Fruit fly (Drosophila melanogaster): ENCODE measurements around the gene CG42813.

The CG42813 gene

dm6 chr3R:27194106-27194505 is 34.3 kb downstream of the CG42813 start, which contains the start of gene Ser (continued):
- TF ChIP-seq CG17912 (GFP tag; optimal IDR thresholded peaks at IDR 0.05): no peak
- TF ChIP-seq chm (GFP tag; IDR thresholded peaks at IDR 0.05): no peak; the same call in 1 of the 2 replicates
- no peak for TF ChIP-seq vfl (GFP tag; optimal IDR thresholded peaks at IDR 0.05)
- TF ChIP-seq Elba2 (GFP tag; optimal IDR thresholded peaks at IDR 0.05): no peak
- no peak for TF ChIP-seq CG15514 (GFP tag; optimal IDR thresholded peaks at IDR 0.05)
- no peak for TF ChIP-seq CG15011 (GFP tag; optimal IDR thresholded peaks at IDR 0.05)
- TF ChIP-seq CG8290 (GFP tag; optimal IDR thresholded peaks at IDR 0.05): no peak
- TF ChIP-seq CG8290 (tag; optimal IDR thresholded peaks at IDR 0.05): no peak
- no peak for TF ChIP-seq CG10321 (GFP tag; IDR thresholded peaks at IDR 0.05)
- TF ChIP-seq CG12236 (GFP tag; optimal IDR thresholded peaks at IDR 0.05): no peak
- TF ChIP-seq lbe (GFP tag; optimal IDR thresholded peaks at IDR 0.05): no peak
- no peak for TF ChIP-seq CG10267 (tag; optimal IDR thresholded peaks at IDR 0.05)
- TF ChIP-seq CG18262 (tag; optimal IDR thresholded peaks at IDR 0.05): no peak
- no peak for TF ChIP-seq tna (GFP tag; IDR thresholded peaks at IDR 0.05; ENCODE audit: partially characterized antibody)
- peak; percentile 2 for TF ChIP-seq cg (GFP tag; optimal IDR thresholded peaks at IDR 0.05)
- no peak for TF ChIP-seq gcm (GFP tag; optimal IDR thresholded peaks at IDR 0.05)
- TF ChIP-seq H15 (GFP tag; IDR thresholded peaks at IDR 0.05): no peak
- peak; percentile 96 for TF ChIP-seq CG3163 (GFP tag; optimal IDR thresholded peaks at IDR 0.05)
- no peak for TF ChIP-seq gcm2 (GFP tag; optimal IDR thresholded peaks at IDR 0.05)
- peak; percentile 42 for TF ChIP-seq run (tag; optimal IDR thresholded peaks at IDR 0.05)
- TF ChIP-seq salm (tag; optimal IDR thresholded peaks at IDR 0.05): no peak
- no peak for TF ChIP-seq CG16815 (GFP tag; optimal IDR thresholded peaks at IDR 0.05)
- TF ChIP-seq otp (GFP tag; IDR thresholded peaks at IDR 0.05): no peak
- peak; percentile 2 for TF ChIP-seq CG10431 (GFP tag; optimal IDR thresholded peaks at IDR 0.05)
- TF ChIP-seq pros (GFP tag; optimal IDR thresholded peaks at IDR 0.05): peak; percentile 72
- TF ChIP-seq Stat92E (GFP tag; optimal IDR thresholded peaks at IDR 0.05): no peak
- peak; percentile 48 for TF ChIP-seq yki (optimal IDR thresholded peaks at IDR 0.05)
- TF ChIP-seq Nf-YC (tag; optimal IDR thresholded peaks at IDR 0.05): peak; percentile 93
- no peak for TF ChIP-seq seq (GFP tag; IDR thresholded peaks at IDR 0.05)
- no peak for TF ChIP-seq zf30C (GFP tag; optimal IDR thresholded peaks at IDR 0.05)
- TF ChIP-seq Antp (GFP tag; optimal IDR thresholded peaks at IDR 0.05): no peak
- TF ChIP-seq z (GFP tag; IDR thresholded peaks at IDR 0.05): no peak
- no peak for TF ChIP-seq CG3407 (GFP tag; optimal IDR thresholded peaks at IDR 0.05)
- TF ChIP-seq tap (tag; optimal IDR thresholded peaks at IDR 0.05): no peak
- no peak for TF ChIP-seq pnt (GFP tag; optimal IDR thresholded peaks at IDR 0.05)
- no peak for TF ChIP-seq CG8281 (tag; optimal IDR thresholded peaks at IDR 0.05)
- TF ChIP-seq Ets65A (GFP tag): peak; percentile 82
- no peak for TF ChIP-seq CG11560 (tag; IDR thresholded peaks at IDR 0.05)
- TF ChIP-seq Hr78 (GFP tag; optimal IDR thresholded peaks at IDR 0.05): no peak
- TF ChIP-seq Pdp1 (GFP tag; optimal IDR thresholded peaks at IDR 0.05): no peak
- no peak for TF ChIP-seq Rx (GFP tag; IDR thresholded peaks at IDR 0.05)
- TF ChIP-seq usp (GFP tag; optimal IDR thresholded peaks at IDR 0.05): no peak
- TF ChIP-seq Hsf (GFP tag; optimal IDR thresholded peaks at IDR 0.05): no peak
- no peak for TF ChIP-seq fd64A (GFP tag; optimal IDR thresholded peaks at IDR 0.05)
- TF ChIP-seq Atf3 (GFP tag; optimal IDR thresholded peaks at IDR 0.05): no peak
- no peak for TF ChIP-seq CG11247 (GFP tag; IDR thresholded peaks at IDR 0.05)
- TF ChIP-seq sd (tag; optimal IDR thresholded peaks at IDR 0.05): no peak
- no peak for TF ChIP-seq CG7357 (GFP tag; IDR thresholded peaks at IDR 0.05)
- TF ChIP-seq jing (GFP tag; optimal IDR thresholded peaks at IDR 0.05): no peak
- TF ChIP-seq CG8478 (optimal IDR thresholded peaks at IDR 0.05): no peak
- TF ChIP-seq slbo (GFP tag; IDR thresholded peaks at IDR 0.05): 0 out of 2 replicates have a peak, but pooled peaks have one; percentile 21
- TF ChIP-seq chinmo (GFP tag; IDR thresholded peaks at IDR 0.05; ENCODE audit: partially characterized antibody): peak; percentile 81; the same call in 1 of the 4 replicates
